Fruit fly (Drosophila melanogaster) whole organism, embryonic: Measurements from ENCODE around the gene ND-13A.
A peak's percentile ranks its signal among the peaks of the same experiment; 100 is the strongest.

ENCODE experiments used
- Bdp1 ChIP-seq: fragments of 200-800 bp; sonication (Bioruptor generic); optimal IDR thresholded peaks from 3 replicates; lab custom pipeline; 2016; ENCODE audit warnings: missing biosample characterization, missing genetic modification characterization
- CG10431 ChIP-seq: fragments of 200-800 bp; sonication (Bioruptor generic); optimal IDR thresholded peaks from 3 replicates; lab custom pipeline; 2018; ENCODE audit warnings: missing biosample characterization, mild to moderate bottlenecking, missing genetic modification characterization
- CG10543 ChIP-seq: fragments of 200-800 bp; sonication (Bioruptor generic); optimal IDR thresholded peaks from 3 replicates; lab custom pipeline; 2017; ENCODE audit warnings: missing biosample characterization, mild to moderate bottlenecking, missing genetic modification characterization, moderate library complexity
- CG12071 ChIP-seq: fragments of 200-800 bp; sonication (Bioruptor generic); optimal IDR thresholded peaks from 3 replicates; lab custom pipeline; 2018; ENCODE audit warnings: missing biosample characterization, mild to moderate bottlenecking, missing genetic modification characterization
- CG13894 ChIP-seq: fragments of 200-800 bp; sonication (Bioruptor generic); optimal IDR thresholded peaks from 3 replicates; lab custom pipeline; 2018; ENCODE audit warnings: missing biosample characterization, mild to moderate bottlenecking, missing genetic modification characterization, moderate library complexity
- CG2678 ChIP-seq: fragments of 200-800 bp; sonication (Bioruptor generic); optimal IDR thresholded peaks from 3 replicates; lab custom pipeline; 2019; ENCODE audit warnings: missing biosample characterization, mild to moderate bottlenecking, missing genetic modification characterization, moderate library complexity
- CG2875 ChIP-seq: fragments of 200-800 bp; sonication (Bioruptor generic); optimal IDR thresholded peaks from 2 replicates; lab custom pipeline; 2017; ENCODE audit warnings: missing biosample characterization, mild to moderate bottlenecking, missing genetic modification characterization, missing genetic modification reagents
- CG31441 ChIP-seq: fragments of 200-800 bp; sonication (Bioruptor generic); IDR thresholded peaks from 2 replicates; pipeline ENCODE4 v1.3.6; 2022; ENCODE audit warnings: missing biosample characterization, missing genetic modification characterization
- CG33557 ChIP-seq: fragments of 200-800 bp; sonication (Bioruptor generic); optimal IDR thresholded peaks from 2 replicates; lab custom pipeline; 2019; ENCODE audit warnings: missing biosample characterization, mild to moderate bottlenecking, missing genetic modification characterization, moderate library complexity
- CG7928 ChIP-seq: fragments of 200-800 bp; sonication (Bioruptor generic); optimal IDR thresholded peaks from 2 replicates; lab custom pipeline; 2017; ENCODE audit warnings: missing biosample characterization, mild to moderate bottlenecking, missing genetic modification characterization
- CG8290 ChIP-seq, 3 experiments: fragments of 200-800 bp; sonication (Bioruptor generic); optimal IDR thresholded peaks; 2 replicates each; lab custom pipeline; 2016 to 2019; ENCODE audit warnings: missing biosample characterization in 3 of 3, missing genetic modification characterization in 3 of 3, mild to moderate bottlenecking in 2 of 3, moderate library complexity in 1 of 3
- CG8478 ChIP-seq: fragments of >200 bp; optimal IDR thresholded peaks from 2 replicates; lab custom pipeline; 2018
- CG8924 ChIP-seq: fragments of 200-800 bp; optimal IDR thresholded peaks from 3 replicates; lab custom pipeline; 2019; ENCODE audit warnings: missing biosample characterization, mild to moderate bottlenecking, missing genetic modification characterization, moderate library complexity
- CG9817 ChIP-seq: fragments of 200-800 bp; sonication (Bioruptor generic); optimal IDR thresholded peaks from 2 replicates; lab custom pipeline; 2018; ENCODE audit warnings: missing biosample characterization, mild to moderate bottlenecking, missing genetic modification characterization, moderate library complexity
- D19A ChIP-seq: fragments of 200-800 bp; optimal IDR thresholded peaks from 3 replicates; lab custom pipeline; 2019; ENCODE audit warnings: missing biosample characterization, mild to moderate bottlenecking, missing genetic modification characterization, moderate library complexity
- Dip2 ChIP-seq: fragments of 200-800 bp; sonication (Bioruptor generic); IDR thresholded peaks from 2 replicates; pipeline ENCODE4 v1.3.6; 2022; ENCODE audit warnings: missing biosample characterization, missing genetic modification characterization
- Eip74EF ChIP-seq, 2 experiments: fragments of 200-800 bp in 1 of 2; fragments of >200 bp in 1 of 2; sonication (Bioruptor generic) in 1 of 2; optimal IDR thresholded peaks; 2 replicates each; lab custom pipeline; 2017 to 2019; ENCODE audit warnings: missing biosample characterization in 2 of 2, missing genetic modification characterization in 2 of 2, mild to moderate bottlenecking in 1 of 2, moderate library complexity in 1 of 2
- Fer1 ChIP-seq: fragments of 200-800 bp; sonication (Bioruptor generic); optimal IDR thresholded peaks from 2 replicates; lab custom pipeline; 2017; ENCODE audit warnings: missing biosample characterization, mild to moderate bottlenecking, missing genetic modification characterization
- HLHmδ ChIP-seq: fragments of 200-800 bp; sonication (Bioruptor generic); optimal IDR thresholded peaks from 2 replicates; lab custom pipeline; 2018; ENCODE audit warnings: missing biosample characterization, mild to moderate bottlenecking, missing genetic modification characterization, moderate library complexity
- HmgZ ChIP-seq: fragments of 200-800 bp; sonication (Bioruptor generic); optimal IDR thresholded peaks from 2 replicates; lab custom pipeline; 2018; ENCODE audit warnings: missing biosample characterization, mild to moderate bottlenecking, missing genetic modification characterization
- Hr51 ChIP-seq, 2 experiments: fragments of 200-800 bp; sonication (Bioruptor generic); optimal IDR thresholded peaks; 2 replicates in 1 of 2; 3 replicates in 1 of 2; lab custom pipeline; 2016 to 2018; ENCODE audit warnings: missing biosample characterization in 2 of 2, missing genetic modification characterization in 2 of 2, mild to moderate bottlenecking in 1 of 2, moderate library complexity in 1 of 2
- Hr78 ChIP-seq, 2 experiments: fragments of 200-800 bp in 1 of 2; fragments of >200 bp in 1 of 2; sonication (Bioruptor generic) in 1 of 2; optimal IDR thresholded peaks; 2 replicates each; lab custom pipeline; 2017 to 2019; ENCODE audit warnings: missing biosample characterization in 2 of 2, missing genetic modification characterization in 2 of 2, mild to moderate bottlenecking in 1 of 2, moderate library complexity in 1 of 2
- Kr ChIP-seq: fragments of 200-800 bp; sonication (Bioruptor generic); optimal IDR thresholded peaks from 2 replicates; lab custom pipeline; 2017; ENCODE audit warnings: missing biosample characterization, mild to moderate bottlenecking, missing genetic modification characterization
- Lhr ChIP-seq: fragments of 200-800 bp; sonication (Bioruptor generic); optimal IDR thresholded peaks from 3 replicates; lab custom pipeline; 2017; ENCODE audit warnings: mild to moderate bottlenecking, missing biosample characterization, missing genetic modification reagents, missing genetic modification characterization
- Meics ChIP-seq: fragments of 200-800 bp; sonication (Bioruptor generic); optimal IDR thresholded peaks from 2 replicates; lab custom pipeline; 2017; ENCODE audit warnings: missing biosample characterization, mild to moderate bottlenecking, missing genetic modification characterization
- NFAT ChIP-seq: fragments of 200-800 bp; sonication (Bioruptor generic); IDR thresholded peaks from 2 replicates; pipeline ENCODE4 v1.3.6; 2022; ENCODE audit warnings: missing biosample characterization, missing genetic modification characterization
- Neu2 ChIP-seq: fragments of 200-800 bp; sonication (Bioruptor generic); optimal IDR thresholded peaks from 3 replicates; lab custom pipeline; 2016; ENCODE audit warnings: missing biosample characterization, missing genetic modification characterization, borderline replicate concordance
- Nf-YA ChIP-seq: fragments of 200-800 bp; sonication (Bioruptor generic); IDR thresholded peaks from 2 replicates; pipeline ENCODE4 v1.3.6; 2022; ENCODE audit warnings: missing biosample characterization, missing genetic modification characterization
- Oli ChIP-seq: fragments of 200-800 bp; sonication (Bioruptor generic); optimal IDR thresholded peaks from 2 replicates; lab custom pipeline; 2018; ENCODE audit warnings: missing biosample characterization, mild to moderate bottlenecking, missing genetic modification characterization, moderate library complexity
- Sox102F ChIP-seq: fragments of 200-800 bp; sonication (Bioruptor generic); optimal IDR thresholded peaks from 2 replicates; lab custom pipeline; 2018; ENCODE audit warnings: missing biosample characterization, mild to moderate bottlenecking, missing genetic modification characterization, moderate library complexity
- Sry-δ ChIP-seq: fragments of 200-800 bp; sonication (Bioruptor generic); optimal IDR thresholded peaks from 2 replicates; lab custom pipeline; 2016; ENCODE audit warnings: missing biosample characterization, missing genetic modification characterization
- Usf ChIP-seq: fragments of 200-800 bp; sonication (Bioruptor generic); optimal IDR thresholded peaks from 2 replicates; lab custom pipeline; 2017; ENCODE audit warnings: missing genotype, missing biosample characterization, missing genetic modification characterization
- al ChIP-seq: fragments of 200-800 bp; sonication (Bioruptor generic); IDR thresholded peaks from 2 replicates; pipeline ENCODE4 v1.3.6; 2022; ENCODE audit warnings: missing biosample characterization, missing genetic modification characterization
- chinmo ChIP-seq: fragments of 200-800 bp; sonication (Bioruptor generic); IDR thresholded peaks from 4 replicates; pipeline ENCODE4 v1.3.6; 2022; ENCODE audit warnings: missing biosample characterization, missing genetic modification characterization; ENCODE audit not compliant: partially characterized antibody
- dimm ChIP-seq: fragments of 200-800 bp; sonication (Bioruptor generic); IDR thresholded peaks from 2 replicates; pipeline ENCODE4 v1.3.6; 2022; ENCODE audit warnings: missing biosample characterization, missing genetic modification characterization
- eve ChIP-seq, 2 experiments: fragments of >200 bp; optimal IDR thresholded peaks; 2 replicates each; lab custom pipeline; 2017; ENCODE audit warnings: missing biosample characterization in 2 of 2, missing genetic modification characterization in 2 of 2
- exex ChIP-seq: fragments of 200-800 bp; sonication (Bioruptor generic); optimal IDR thresholded peaks from 4 replicates; lab custom pipeline; 2018; ENCODE audit warnings: missing biosample characterization, mild to moderate bottlenecking, missing genetic modification characterization, moderate library complexity
- grn ChIP-seq: fragments of 200-800 bp; sonication (Bioruptor generic); optimal IDR thresholded peaks from 3 replicates; lab custom pipeline; 2017; ENCODE audit warnings: missing biosample characterization, missing genetic modification characterization
- gro ChIP-seq: fragments of 200-800 bp; sonication (Bioruptor generic); optimal IDR thresholded peaks from 2 replicates; lab custom pipeline; 2016; ENCODE audit warnings: missing biosample characterization, missing genetic modification characterization
- lab ChIP-seq: fragments of 200-800 bp; sonication (Bioruptor generic); optimal IDR thresholded peaks from 3 replicates; lab custom pipeline; 2017; ENCODE audit warnings: missing biosample characterization, missing genetic modification characterization, mild to moderate bottlenecking, moderate library complexity, missing genetic modification reagents
- lbe ChIP-seq: fragments of 200-800 bp; sonication (Bioruptor generic); optimal IDR thresholded peaks from 2 replicates; lab custom pipeline; 2016; ENCODE audit warnings: missing biosample characterization, mild to moderate bottlenecking, missing genetic modification characterization
- mld ChIP-seq: fragments of 200-800 bp; sonication (Bioruptor generic); IDR thresholded peaks from 3 replicates; pipeline ENCODE4 v1.3.6; 2022; ENCODE audit warnings: missing biosample characterization, missing genetic modification characterization; ENCODE audit not compliant: partially characterized antibody
- oc ChIP-seq: fragments of 200-800 bp; sonication (Bioruptor generic); optimal IDR thresholded peaks from 2 replicates; lab custom pipeline; 2018; ENCODE audit warnings: missing biosample characterization, mild to moderate bottlenecking, missing genetic modification characterization, moderate library complexity
- pum ChIP-seq: fragments of 200-800 bp; sonication (Bioruptor generic); optimal IDR thresholded peaks from 2 replicates; lab custom pipeline; 2016; ENCODE audit warnings: missing biosample characterization, missing genetic modification characterization
- run ChIP-seq: fragments of 200-800 bp; sonication (Bioruptor generic); optimal IDR thresholded peaks from 3 replicates; lab custom pipeline; 2018; ENCODE audit warnings: missing biosample characterization, mild to moderate bottlenecking, missing genetic modification characterization
- sens ChIP-seq: fragments of 200-800 bp; sonication (Bioruptor generic); peaks from one replicate; lab custom pipeline; 2016; ENCODE audit warnings: missing biosample characterization, missing genetic modification characterization

ND-13A gene

dm6 chr2L:5096222-5096621 is 3.9 kb downstream of the ND-13A start, which contains the start of gene CG4230 (continued):
- peak; percentile 30 for TF ChIP-seq HmgZ (tag; lab: Kevin White, UChicago)
- peak; percentile 90 for TF ChIP-seq Sry-δ (GFP tag; lab: Kevin White, UChicago)

dm6 chr2L:5095350-5095962 is 4.6 kb downstream of the ND-13A start:
- TF ChIP-seq Fer1 (GFP tag; lab: Kevin White, UChicago) (peak; percentile 24), dimm (no peak), CG10543 (GFP tag; lab: Kevin White, UChicago) (peak; percentile 74), oc (tag; lab: Kevin White, UChicago) (peak; percentile 17), gro (peak; percentile 26), Neu2 (no peak), CG10431 (no peak), CG9817 (no peak), Hr78 (GFP tag; optimal IDR thresholded peaks at IDR 0.05; lab: Kevin White, UChicago) (no peak), pum (no peak), Kr (GFP tag; lab: Kevin White, UChicago) (no peak), sens (peak; percentile 75), lab (peak; percentile 14), chinmo (GFP tag; lab: Robert Waterston, UW) (peak; percentile 91; the same call in 3 of the 4 replicates), CG2678 (tag; lab: Kevin White, UChicago) (peak; percentile 51), exex (tag; lab: Kevin White, UChicago) (peak; percentile 76), Sox102F (GFP tag; lab: Kevin White, UChicago) (no peak), CG13894 (tag; lab: Kevin White, UChicago) (peak; percentile 65), CG8478 (lab: Kevin White, UChicago) (no peak), CG8924 (peak; percentile 2), eve (GFP tag; optimal IDR thresholded peaks at IDR 0.05; lab: Kevin White, UChicago) (no peak), CG7928 (GFP tag; lab: Kevin White, UChicago) (no peak), CG12071 (GFP tag; lab: Kevin White, UChicago) (peak; percentile 10), Meics (GFP tag; lab: Kevin White, UChicago) (peak; percentile 12), CG31441 (GFP tag; lab: Robert Waterston, UW) (no peak), Sry-δ (GFP tag; lab: Kevin White, UChicago) (no peak), CG2875 (GFP tag; lab: Kevin White, UChicago) (no peak), Eip74EF (GFP tag; optimal IDR thresholded peaks at IDR 0.05; lab: Kevin White, UChicago) (peak in 1 of 2 experiments; percentile 92), NFAT (GFP tag; lab: Robert Waterston, UW) (no peak), HLHmδ (no peak), D19A (tag; lab: Kevin White, UChicago) (peak; percentile 5), Lhr (GFP tag; lab: Kevin White, UChicago) (no peak), CG8290 (GFP tag; optimal IDR thresholded peaks at IDR 0.05; lab: Kevin White, UChicago) (no peak), CG8290 (tag; optimal IDR thresholded peaks at IDR 0.05; lab: Kevin White, UChicago) (peak in 1 of 2 experiments; percentile 46), Hr51 (GFP tag; optimal IDR thresholded peaks at IDR 0.05; lab: Kevin White, UChicago) (no peak), run (peak; percentile 70), lbe (GFP tag; lab: Kevin White, UChicago) (peak; percentile 8), mld (GFP tag; lab: Robert Waterston, UW) (no peak), Dip2 (GFP tag; lab: Robert Waterston, UW) (no peak), Usf (GFP tag; lab: Kevin White, UChicago) (no peak), al (no peak), CG33557 (no peak), Nf-YA (GFP tag; lab: Robert Waterston, UW) (no peak), grn (GFP tag; lab: Kevin White, UChicago) (peak; percentile 38), Bdp1 (GFP tag; lab: Kevin White, UChicago) (no peak), Oli (no peak)
